Fruit fly (Drosophila melanogaster) whole organism, embryonic: ENCODE results near the gene Ppn.

Experiments used
- CG11504 ChIP-seq: fragments of 200-800 bp; sonication (Bioruptor generic); optimal IDR thresholded peaks from 3 replicates; lab custom pipeline; 2019; ENCODE audit warnings: missing biosample characterization, mild to moderate bottlenecking, missing genetic modification characterization, moderate library complexity
- CG11560 ChIP-seq: fragments of 200-800 bp; sonication (Bioruptor generic); IDR thresholded peaks from 3 replicates; pipeline ENCODE4 v1.3.6; 2022; ENCODE audit warnings: missing biosample characterization, missing genetic modification characterization
- CG12299 ChIP-seq: fragments of 200-800 bp; sonication (Bioruptor generic); optimal IDR thresholded peaks from 2 replicates; lab custom pipeline; 2018; ENCODE audit warnings: missing biosample characterization, mild to moderate bottlenecking, missing genetic modification characterization
- CG14710 ChIP-seq: fragments of 200-800 bp; sonication (Bioruptor generic); optimal IDR thresholded peaks from 3 replicates; lab custom pipeline; 2019; ENCODE audit warnings: missing biosample characterization, mild to moderate bottlenecking, missing genetic modification characterization, moderate library complexity
- CG16863 ChIP-seq: fragments of 200-800 bp; sonication (Bioruptor generic); optimal IDR thresholded peaks from 3 replicates; lab custom pipeline; 2016; ENCODE audit warnings: missing biosample characterization, missing genetic modification characterization
- CG17829 ChIP-seq: fragments of 200-800 bp; optimal IDR thresholded peaks from 2 replicates; lab custom pipeline; 2019; ENCODE audit warnings: missing biosample characterization, mild to moderate bottlenecking, missing genetic modification characterization, moderate library complexity
- CG18262 ChIP-seq: fragments of 200-800 bp; optimal IDR thresholded peaks from 3 replicates; lab custom pipeline; 2019; ENCODE audit warnings: missing biosample characterization, mild to moderate bottlenecking, missing genetic modification characterization, moderate library complexity
- CG2889 ChIP-seq: fragments of 200-800 bp; sonication (Bioruptor generic); IDR thresholded peaks from 3 replicates; pipeline ENCODE4 v1.3.6; 2022; ENCODE audit warnings: missing biosample characterization, missing genetic modification characterization
- CG3847 ChIP-seq: fragments of 200-800 bp; sonication (Bioruptor generic); IDR thresholded peaks from 2 replicates; pipeline ENCODE4 v1.3.6; 2022; ENCODE audit warnings: missing biosample characterization, missing genetic modification characterization
- CG42726 ChIP-seq: fragments of 200-800 bp; sonication (Bioruptor generic); IDR thresholded peaks from 2 replicates; pipeline ENCODE4 v1.3.6; 2022; ENCODE audit warnings: missing biosample characterization, missing genetic modification characterization; ENCODE audit not compliant: partially characterized antibody
- CG4820 ChIP-seq: fragments of 200-800 bp; sonication (Bioruptor generic); optimal IDR thresholded peaks from 3 replicates; lab custom pipeline; 2016; ENCODE audit warnings: missing biosample characterization, missing genetic modification characterization
- CG7987 ChIP-seq: fragments of 200-800 bp; sonication (Bioruptor generic); optimal IDR thresholded peaks from 2 replicates; lab custom pipeline; 2018; ENCODE audit warnings: missing biosample characterization, mild to moderate bottlenecking, missing genetic modification characterization, moderate library complexity
- CG8359 ChIP-seq: fragments of 200-800 bp; sonication (Bioruptor generic); optimal IDR thresholded peaks from 2 replicates; lab custom pipeline; 2017; ENCODE audit warnings: missing biosample characterization, mild to moderate bottlenecking, missing genetic modification characterization, borderline replicate concordance
- CG8765 ChIP-seq: fragments of 200-800 bp; sonication (Bioruptor generic); IDR thresholded peaks from 2 replicates; pipeline ENCODE4 v1.3.6; 2022; ENCODE audit warnings: missing biosample characterization, missing genetic modification characterization
- CG9437 ChIP-seq: fragments of 200-800 bp; sonication (Bioruptor generic); optimal IDR thresholded peaks from 2 replicates; lab custom pipeline; 2018; ENCODE audit warnings: missing biosample characterization, mild to moderate bottlenecking, missing genetic modification characterization
- CG9876 ChIP-seq: fragments of 200-800 bp; sonication (Bioruptor generic); optimal IDR thresholded peaks from 2 replicates; lab custom pipeline; 2016; ENCODE audit warnings: missing biosample characterization, missing genetic modification characterization
- CkIIα-i1 ChIP-seq: fragments of 200-800 bp; sonication (Bioruptor generic); IDR thresholded peaks from 2 replicates; pipeline ENCODE4 v1.3.6; 2022; ENCODE audit warnings: missing biosample characterization, missing genetic modification characterization
- D ChIP-seq, 2 experiments: fragments of 200-800 bp in 1 of 2; fragments of >200 bp in 1 of 2; sonication (Bioruptor generic) in 1 of 2; optimal IDR thresholded peaks; 2 replicates in 1 of 2; 3 replicates in 1 of 2; lab custom pipeline; 2017; ENCODE audit warnings: mild to moderate bottlenecking in 1 of 2, missing biosample characterization in 1 of 2, missing genetic modification characterization in 1 of 2, missing genetic modification reagents in 1 of 2
- Dip2 ChIP-seq: fragments of 200-800 bp; sonication (Bioruptor generic); IDR thresholded peaks from 2 replicates; pipeline ENCODE4 v1.3.6; 2022; ENCODE audit warnings: missing biosample characterization, missing genetic modification characterization
- Doc3 ChIP-seq: fragments of 200-800 bp; sonication (Bioruptor generic); IDR thresholded peaks from 3 replicates; pipeline ENCODE4 v1.3.6; 2022; ENCODE audit warnings: missing biosample characterization, missing genetic modification characterization; ENCODE audit not compliant: partially characterized antibody
- Gug ChIP-seq: fragments of 200-800 bp; sonication (Bioruptor generic); IDR thresholded peaks from 4 replicates; pipeline ENCODE4 v1.3.6; 2022; ENCODE audit warnings: missing biosample characterization, missing genetic modification characterization
- Hand ChIP-seq: fragments of 200-800 bp; sonication (Bioruptor generic); optimal IDR thresholded peaks from 2 replicates; lab custom pipeline; 2017; ENCODE audit warnings: mild to moderate bottlenecking, missing biosample characterization, missing genetic modification reagents, missing genetic modification characterization
- Lpt ChIP-seq: fragments of >200 bp; optimal IDR thresholded peaks from 2 replicates; lab custom pipeline; 2018; ENCODE audit warnings: missing biosample characterization, missing genetic modification characterization
- MTF-1 ChIP-seq: fragments of 200-800 bp; sonication (Bioruptor generic); optimal IDR thresholded peaks from 2 replicates; lab custom pipeline; 2018; ENCODE audit warnings: missing biosample characterization, mild to moderate bottlenecking, missing genetic modification characterization, borderline replicate concordance
- Meics ChIP-seq: fragments of 200-800 bp; sonication (Bioruptor generic); optimal IDR thresholded peaks from 2 replicates; lab custom pipeline; 2017; ENCODE audit warnings: missing biosample characterization, mild to moderate bottlenecking, missing genetic modification characterization
- NfI ChIP-seq: fragments of 200-800 bp; sonication (Bioruptor generic); optimal IDR thresholded peaks from 3 replicates; lab custom pipeline; 2018; ENCODE audit warnings: missing biosample characterization, mild to moderate bottlenecking, missing genetic modification characterization, moderate library complexity
- Optix ChIP-seq: fragments of 200-800 bp; sonication (Bioruptor generic); IDR thresholded peaks from 3 replicates; pipeline ENCODE4 v1.3.6; 2022; ENCODE audit warnings: missing biosample characterization, missing genetic modification characterization
- Sry-δ ChIP-seq: fragments of 200-800 bp; sonication (Bioruptor generic); optimal IDR thresholded peaks from 2 replicates; lab custom pipeline; 2016; ENCODE audit warnings: missing biosample characterization, missing genetic modification characterization
- Vsx1 ChIP-seq: fragments of 200-800 bp; sonication (Bioruptor generic); optimal IDR thresholded peaks from 2 replicates; lab custom pipeline; 2017; ENCODE audit warnings: missing biosample characterization, mild to moderate bottlenecking, missing genetic modification characterization, missing genetic modification reagents
- Xbp1 ChIP-seq: fragments of 200-800 bp; sonication (Bioruptor generic); optimal IDR thresholded peaks from 3 replicates; lab custom pipeline; 2016; ENCODE audit warnings: missing biosample characterization, mild to moderate bottlenecking, missing genetic modification characterization
- ap ChIP-seq: fragments of 200-800 bp; sonication (Bioruptor generic); IDR thresholded peaks from 2 replicates; pipeline ENCODE4 v1.3.6; 2022; ENCODE audit warnings: missing biosample characterization, missing genetic modification characterization
- bigmax ChIP-seq: fragments of 200-800 bp; sonication (Bioruptor generic); optimal IDR thresholded peaks from 2 replicates; lab custom pipeline; 2018; ENCODE audit warnings: missing biosample characterization, mild to moderate bottlenecking, missing genetic modification characterization
- bowl ChIP-seq: fragments of 200-800 bp; sonication (Bioruptor generic); IDR thresholded peaks from 2 replicates; pipeline ENCODE4 v1.3.6; 2022; ENCODE audit warnings: missing biosample characterization, missing genetic modification characterization
- caup ChIP-seq: fragments of 200-800 bp; sonication (Bioruptor generic); optimal IDR thresholded peaks from 3 replicates; lab custom pipeline; 2017; ENCODE audit warnings: missing biosample characterization, mild to moderate bottlenecking, missing genetic modification characterization, moderate library complexity; ENCODE audit not compliant: severe bottlenecking
- chn ChIP-seq: fragments of 200-800 bp; sonication (Bioruptor generic); optimal IDR thresholded peaks from 2 replicates; lab custom pipeline; 2016; ENCODE audit warnings: missing biosample characterization, missing genetic modification characterization
- danr ChIP-seq: fragments of 200-800 bp; sonication (Bioruptor generic); IDR thresholded peaks from 2 replicates; pipeline ENCODE4 v1.3.6; 2022; ENCODE audit warnings: missing biosample characterization, missing genetic modification characterization
- en ChIP-seq: fragments of 200-800 bp; sonication (Bioruptor generic); optimal IDR thresholded peaks from 2 replicates; lab custom pipeline; 2016; ENCODE audit warnings: missing biosample characterization, missing genetic modification characterization
- fd64A ChIP-seq: fragments of 200-800 bp; sonication (Bioruptor generic); optimal IDR thresholded peaks from 3 replicates; lab custom pipeline; 2018; ENCODE audit warnings: missing biosample characterization, mild to moderate bottlenecking, missing genetic modification characterization
- gcm ChIP-seq: fragments of 200-800 bp; sonication (Bioruptor generic); optimal IDR thresholded peaks from 2 replicates; lab custom pipeline; 2019; ENCODE audit warnings: missing biosample characterization, mild to moderate bottlenecking, missing genetic modification characterization, moderate library complexity
- grau ChIP-seq: fragments of 200-800 bp; optimal IDR thresholded peaks from 3 replicates; lab custom pipeline; 2019; ENCODE audit warnings: missing biosample characterization, mild to moderate bottlenecking, missing genetic modification characterization, moderate library complexity
- gt ChIP-seq: fragments of 200-800 bp; sonication (Bioruptor generic); IDR thresholded peaks from 2 replicates; pipeline ENCODE4 v1.3.6; 2022; ENCODE audit warnings: missing biosample characterization, missing genetic modification characterization
- ind ChIP-seq: fragments of 200-800 bp; sonication (Bioruptor generic); optimal IDR thresholded peaks from 3 replicates; lab custom pipeline; 2016; ENCODE audit warnings: missing biosample characterization, missing genetic modification characterization
- kah ChIP-seq: fragments of 200-800 bp; sonication (Bioruptor generic); optimal IDR thresholded peaks from 2 replicates; lab custom pipeline; 2018; ENCODE audit warnings: missing biosample characterization, mild to moderate bottlenecking, missing genetic modification characterization
- mld ChIP-seq: fragments of 200-800 bp; sonication (Bioruptor generic); IDR thresholded peaks from 3 replicates; pipeline ENCODE4 v1.3.6; 2022; ENCODE audit warnings: missing biosample characterization, missing genetic modification characterization; ENCODE audit not compliant: partially characterized antibody
- pho ChIP-seq: fragments of 200-800 bp; sonication (Bioruptor generic); optimal IDR thresholded peaks from 2 replicates; lab custom pipeline; 2016; ENCODE audit warnings: missing biosample characterization, missing genetic modification characterization
- pum ChIP-seq: fragments of 200-800 bp; sonication (Bioruptor generic); optimal IDR thresholded peaks from 2 replicates; lab custom pipeline; 2016; ENCODE audit warnings: missing biosample characterization, missing genetic modification characterization
- sd ChIP-seq: fragments of 200-800 bp; sonication (Bioruptor generic); optimal IDR thresholded peaks from 3 replicates; lab custom pipeline; 2018; ENCODE audit warnings: missing biosample characterization, mild to moderate bottlenecking, missing genetic modification characterization, moderate library complexity
- sens-2 ChIP-seq: fragments of 200-800 bp; sonication (Bioruptor generic); IDR thresholded peaks from 2 replicates; pipeline ENCODE4 v1.3.6; 2022; ENCODE audit warnings: missing biosample characterization, missing genetic modification characterization
- trem ChIP-seq: fragments of 200-800 bp; optimal IDR thresholded peaks from 3 replicates; lab custom pipeline; 2019; ENCODE audit warnings: missing biosample characterization, mild to moderate bottlenecking, missing genetic modification characterization, moderate library complexity
- vfl ChIP-seq: fragments of 200-800 bp; sonication (Bioruptor generic); optimal IDR thresholded peaks from 2 replicates; lab custom pipeline; 2016; ENCODE audit warnings: missing biosample characterization, missing genetic modification characterization
- wor ChIP-seq: fragments of 200-800 bp; sonication (Bioruptor generic); IDR thresholded peaks from 2 replicates; pipeline ENCODE4 v1.3.6; 2022; ENCODE audit warnings: missing biosample characterization, missing genetic modification characterization

Gene Ppn

dm6 chr3R:28570805-28571204, 30.7 kb upstream of the Ppn start (continued):
- TF ChIP-seq CG14710 (tag; lab: Kevin White, UChicago) (peak; percentile 34), CG4820 (GFP tag; lab: Kevin White, UChicago) (no peak), CG2889 (no peak), CG9437 (GFP tag; lab: Kevin White, UChicago) (no peak), CG16863 (GFP tag; lab: Kevin White, UChicago) (no peak), vfl (GFP tag; lab: Kevin White, UChicago) (no peak), gt (GFP tag; lab: Robert Waterston, UW) (no peak), Optix (GFP tag; lab: Robert Waterston, UW) (no peak), gcm (GFP tag; lab: Kevin White, UChicago) (peak; percentile 6), Lpt (no peak), danr (GFP tag; lab: Robert Waterston, UW) (no peak), CG12299 (tag; lab: Kevin White, UChicago) (no peak), pho (no peak), Gug (no peak), CG8359 (peak; percentile 64), trem (tag; lab: Kevin White, UChicago) (peak; percentile 24), CG11504 (tag; lab: Kevin White, UChicago) (peak; percentile 52), D (optimal IDR thresholded peaks at IDR 0.05; lab: Kevin White, UChicago) (no peak), D (GFP tag; optimal IDR thresholded peaks at IDR 0.05; lab: Kevin White, UChicago) (no peak), CG9876 (no peak), en (GFP tag; lab: Kevin White, UChicago) (no peak), CG3847 (GFP tag; lab: Robert Waterston, UW) (no peak), mld (GFP tag; lab: Robert Waterston, UW) (no peak), caup (GFP tag; lab: Kevin White, UChicago) (peak; percentile 65), NfI (GFP tag; lab: Kevin White, UChicago) (no peak), Vsx1 (peak; percentile 56), Sry-δ (GFP tag; lab: Kevin White, UChicago) (no peak), CG42726 (GFP tag; lab: Robert Waterston, UW) (no peak), Hand (no peak), ind (GFP tag; lab: Kevin White, UChicago) (no peak), CG7987 (peak; percentile 64), CG17829 (no peak), CkIIα-i1 (GFP tag; lab: Robert Waterston, UW) (no peak), CG8765 (GFP tag; lab: Robert Waterston, UW) (no peak), sd (tag; lab: Kevin White, UChicago) (no peak), kah (GFP tag; lab: Kevin White, UChicago) (peak; percentile 10), ap (GFP tag; lab: Robert Waterston, UW) (no peak), chn (no peak), wor (GFP tag; lab: Robert Waterston, UW) (no peak), Xbp1 (no peak), CG11560 (no peak), Dip2 (GFP tag; lab: Robert Waterston, UW) (no peak), Doc3 (GFP tag; lab: Robert Waterston, UW) (no peak), bigmax (GFP tag; lab: Kevin White, UChicago) (no peak), MTF-1 (peak; percentile 45), bowl (no peak), sens-2 (GFP tag; lab: Robert Waterston, UW) (no peak), CG18262 (tag; lab: Kevin White, UChicago) (peak; percentile 11), pum (GFP tag; lab: Kevin White, UChicago) (no peak), Meics (GFP tag; lab: Kevin White, UChicago) (peak; percentile 57), fd64A (GFP tag; lab: Kevin White, UChicago) (peak; percentile 63), grau (tag; lab: Kevin White, UChicago) (peak; percentile 34)
